Fruit fly (Drosophila melanogaster): ENCODE data around the gene CG42752.

CG42752 gene

DNA sequence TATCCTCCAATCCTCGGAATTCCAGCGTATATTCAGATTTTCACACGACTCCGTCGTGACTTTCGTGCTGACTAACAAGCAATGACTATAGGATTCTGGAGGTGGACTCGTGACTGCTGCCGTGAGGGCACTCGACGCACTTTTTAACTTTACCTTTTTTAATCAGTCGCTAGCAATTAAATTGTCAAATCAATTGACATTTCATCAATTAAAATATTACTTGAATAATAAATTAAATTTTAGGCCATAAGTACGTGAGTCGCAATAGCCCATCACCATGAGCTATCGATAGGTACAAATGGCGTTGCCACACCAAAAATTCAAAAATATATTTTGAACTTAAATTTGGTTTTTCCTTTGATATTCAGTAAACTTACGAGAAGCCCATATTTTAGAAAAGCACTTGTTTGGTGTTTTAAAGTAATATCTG, 34.3 kb downstream of the CG42752 start, which contains the start of gene Jwa (continued):
- no peak for TF ChIP-seq lov (optimal IDR thresholded peaks at IDR 0.05)
- peak; percentile 83; the same call in 2 of the 3 replicates for TF ChIP-seq lov (GFP tag; IDR thresholded peaks at IDR 0.05)
- TF ChIP-seq CG1603 (tag; optimal IDR thresholded peaks at IDR 0.05) = peak; percentile 95
- TF ChIP-seq danr (GFP tag; IDR thresholded peaks at IDR 0.05) = peak; percentile 92
- peak; percentile 94 for TF ChIP-seq MBD-R2 (GFP tag; IDR thresholded peaks at IDR 0.05)
- peak; percentile 77 for TF ChIP-seq Ets97D (GFP tag; optimal IDR thresholded peaks at IDR 0.05)
- TF ChIP-seq CG8478 (optimal IDR thresholded peaks at IDR 0.05) = no peak
- TF ChIP-seq CG9215 (GFP tag; IDR thresholded peaks at IDR 0.05) = peak; percentile 92
- peak; percentile 95 for TF ChIP-seq Dek (tag; optimal IDR thresholded peaks at IDR 0.05)
- TF ChIP-seq Stat92E (GFP tag; optimal IDR thresholded peaks at IDR 0.05) = peak in 1 of 3 experiments; percentile 60
- TF ChIP-seq eve (GFP tag; optimal IDR thresholded peaks at IDR 0.05) = no peak
- TF ChIP-seq pb (GFP tag; optimal IDR thresholded peaks at IDR 0.05) = peak; percentile 67
- peak in 1 of 3 experiments; percentile 95 for TF ChIP-seq lola (GFP tag; optimal IDR thresholded peaks at IDR 0.05)
- peak; percentile 93 for TF ChIP-seq CG8924 (tag; optimal IDR thresholded peaks at IDR 0.05)
- peak; percentile 97 for TF ChIP-seq CG16815 (GFP tag; optimal IDR thresholded peaks at IDR 0.05)
- TF ChIP-seq CG2712 (tag; optimal IDR thresholded peaks at IDR 0.05) = peak; percentile 88
- peak; percentile 98 for TF ChIP-seq CG12942 (GFP tag; optimal IDR thresholded peaks at IDR 0.05)
- peak; percentile 99 for TF ChIP-seq Scr (GFP tag; IDR thresholded peaks at IDR 0.05; ENCODE audit: partially characterized antibody)
- TF ChIP-seq CG12391 (tag; optimal IDR thresholded peaks at IDR 0.05) = peak; percentile 98
- peak; percentile 73 for TF ChIP-seq CG12104 (GFP tag; optimal IDR thresholded peaks at IDR 0.05)
- peak; percentile 95 for TF ChIP-seq Dbx (GFP tag; IDR thresholded peaks at IDR 0.05)
- TF ChIP-seq stc (GFP tag; IDR thresholded peaks at IDR 0.05) = peak; percentile 78
- TF ChIP-seq CG14667 (GFP tag; IDR thresholded peaks at IDR 0.05) = peak; percentile 80
- TF ChIP-seq CG9437 (GFP tag; optimal IDR thresholded peaks at IDR 0.05) = peak; percentile 84
- peak; percentile 84 for TF ChIP-seq CG16863 (GFP tag; optimal IDR thresholded peaks at IDR 0.05)
- peak; percentile 89 for TF ChIP-seq nmo (GFP tag; optimal IDR thresholded peaks at IDR 0.05)
- TF ChIP-seq CG34422 (GFP tag; IDR thresholded peaks at IDR 0.05) = peak; percentile 93
- peak; percentile 98 for TF ChIP-seq Bgb (GFP tag; IDR thresholded peaks at IDR 0.05; ENCODE audit: partially characterized antibody)
- TF ChIP-seq D19B (GFP tag; optimal IDR thresholded peaks at IDR 0.05) = peak; percentile 44
- TF ChIP-seq CG1792 (GFP tag; optimal IDR thresholded peaks at IDR 0.05) = peak; percentile 57
- TF ChIP-seq al (GFP tag; IDR thresholded peaks at IDR 0.05) = peak; percentile 96
- TF ChIP-seq CG18764 (GFP tag; optimal IDR thresholded peaks at IDR 0.05) = peak; percentile 78
- TF ChIP-seq hkb (optimal IDR thresholded peaks at IDR 0.05) = no peak
- TF ChIP-seq hkb (GFP tag; IDR thresholded peaks at IDR 0.05) = peak; percentile 77
- TF ChIP-seq CG7786 (GFP tag; optimal IDR thresholded peaks at IDR 0.05) = peak; percentile 94
- peak; percentile 95 for TF ChIP-seq CG9609 (GFP tag; optimal IDR thresholded peaks at IDR 0.05)
- TF ChIP-seq Eip74EF (GFP tag; optimal IDR thresholded peaks at IDR 0.05) = peak in 1 of 2 experiments; percentile 46
- TF ChIP-seq CG10147 (GFP tag; optimal IDR thresholded peaks at IDR 0.05) = peak; percentile 53
- peak; percentile 91 for TF ChIP-seq lmd (GFP tag; IDR thresholded peaks at IDR 0.05)
- TF ChIP-seq en (GFP tag; optimal IDR thresholded peaks at IDR 0.05) = peak; percentile 57
- peak; percentile 86 for TF ChIP-seq CG10267 (tag; optimal IDR thresholded peaks at IDR 0.05)
- TF ChIP-seq Optix (GFP tag; IDR thresholded peaks at IDR 0.05) = peak; percentile 98
- peak; percentile 89 for TF ChIP-seq CG17829 (tag; optimal IDR thresholded peaks at IDR 0.05)
- TF ChIP-seq scrt (GFP tag; optimal IDR thresholded peaks at IDR 0.05) = peak; percentile 57
- peak; percentile 38 for TF ChIP-seq mirr (GFP tag; optimal IDR thresholded peaks at IDR 0.05)
- peak; percentile 97 for TF ChIP-seq CG12155 (GFP tag; optimal IDR thresholded peaks at IDR 0.05)
- peak; percentile 78 for TF ChIP-seq CG3163 (GFP tag; optimal IDR thresholded peaks at IDR 0.05)
- TF ChIP-seq CG18011 (GFP tag; optimal IDR thresholded peaks at IDR 0.05) = peak; percentile 90
- TF ChIP-seq Blimp-1 (GFP tag; optimal IDR thresholded peaks at IDR 0.05) = peak; percentile 71
- peak; percentile 91 for TF ChIP-seq ranshi (GFP tag; IDR thresholded peaks at IDR 0.05)
- peak; percentile 85 for TF ChIP-seq CG8089 (GFP tag; optimal IDR thresholded peaks at IDR 0.05)

Measured in whole organism, embryonic.